Worm (Caenorhabditis elegans): Measurements from ENCODE around the gene cul-2.

cul-2 gene

ce11 chrIII:13669519-13669918 lies 17.6 kb upstream of the cul-2 start:
- TF ChIP-seq tab-1 (GFP tag; IDR thresholded peaks at IDR 0.05) (no peak), klf-2 (GFP tag; conservative IDR thresholded peaks at IDR 0.05) (no peak), flt-1 (GFP tag; IDR thresholded peaks at IDR 0.05) (no peak), med-1 (GFP tag; optimal IDR thresholded peaks at IDR 0.05; ENCODE audit: insufficient read depth) (no peak), ztf-29 (GFP tag; IDR thresholded peaks at IDR 0.05) (no peak), ref-1 (GFP tag; conservative IDR thresholded peaks at IDR 0.05) (no peak), T22C8.4 (GFP tag; IDR thresholded peaks at IDR 0.05) (no peak), cog-1 (tag; optimal IDR thresholded peaks at IDR 0.05) (no peak), ztf-23 (GFP tag; IDR thresholded peaks at IDR 0.05) (no peak)

ce11 chrIII:13672654-13673330 lies 14.3 kb upstream of the cul-2 start, which contains the start of gene aqp-11:
Gene aqp-11 (plus strand): TSS chrIII:13673280.
- TF ChIP-seq flt-1 (GFP tag; IDR thresholded peaks at IDR 0.05) = no peak
- TF ChIP-seq ztf-29 (GFP tag; IDR thresholded peaks at IDR 0.05) = no peak
- TF ChIP-seq tab-1 (GFP tag; IDR thresholded peaks at IDR 0.05) = no peak
- no peak for TF ChIP-seq ztf-23 (GFP tag; IDR thresholded peaks at IDR 0.05)
- no peak for TF ChIP-seq T22C8.4 (GFP tag; IDR thresholded peaks at IDR 0.05)
- TF ChIP-seq cog-1 (tag; optimal IDR thresholded peaks at IDR 0.05) = no peak
- no peak for TF ChIP-seq ref-1 (GFP tag; conservative IDR thresholded peaks at IDR 0.05)
- TF ChIP-seq med-1 (GFP tag; optimal IDR thresholded peaks at IDR 0.05; ENCODE audit: insufficient read depth) = no peak
- no peak for TF ChIP-seq klf-2 (GFP tag; conservative IDR thresholded peaks at IDR 0.05)

ce11 chrIII:13678761-13679495 lies 8.1 kb upstream of the cul-2 start, which contains the start of gene sid-2:
Gene sid-2 (plus strand): TSS chrIII:13679445.
- TF ChIP-seq klf-2 (GFP tag; conservative IDR thresholded peaks at IDR 0.05) = no peak

- no peak for TF ChIP-seq cog-1 (tag; optimal IDR thresholded peaks at IDR 0.05)
- TF ChIP-seq ref-1 (GFP tag; conservative IDR thresholded peaks at IDR 0.05) = no peak
- TF ChIP-seq flt-1 (GFP tag; IDR thresholded peaks at IDR 0.05) = no peak
- TF ChIP-seq ztf-29 (GFP tag; IDR thresholded peaks at IDR 0.05) = no peak
- TF ChIP-seq med-1 (GFP tag; optimal IDR thresholded peaks at IDR 0.05; ENCODE audit: insufficient read depth) = no peak
- no peak for TF ChIP-seq T22C8.4 (GFP tag; IDR thresholded peaks at IDR 0.05)
- TF ChIP-seq ztf-23 (GFP tag; IDR thresholded peaks at IDR 0.05) = no peak
Observed at ce11 chrIII:13682019-13682418, 5.0 kb upstream of the cul-2 start.

DNA sequence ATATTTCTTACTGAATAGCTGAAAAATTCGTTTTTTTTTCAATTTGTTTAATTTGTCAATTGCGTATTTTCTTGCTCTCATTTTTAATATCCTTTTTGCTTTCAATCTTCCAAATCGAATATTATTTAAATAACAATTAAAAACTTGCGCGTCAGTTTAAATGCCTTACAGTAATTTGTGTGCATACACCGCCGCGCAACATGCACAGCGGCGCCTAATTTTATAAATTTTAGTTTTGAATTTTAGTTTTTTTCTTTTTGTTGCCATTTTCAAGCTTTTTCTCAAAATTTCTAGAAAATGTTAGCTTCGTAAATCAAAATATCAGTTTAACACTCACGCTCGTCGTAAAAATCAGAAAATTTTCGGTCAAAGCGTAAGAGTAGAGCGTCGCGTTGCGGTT lies 3.8 kb upstream of the cul-2 start:
- TF ChIP-seq tab-1 (GFP tag; IDR thresholded peaks at IDR 0.05) (no peak), ref-1 (GFP tag; conservative IDR thresholded peaks at IDR 0.05) (no peak), klf-2 (GFP tag; conservative IDR thresholded peaks at IDR 0.05) (no peak), T22C8.4 (GFP tag; IDR thresholded peaks at IDR 0.05) (no peak), med-1 (GFP tag; optimal IDR thresholded peaks at IDR 0.05; ENCODE audit: insufficient read depth) (no peak), ztf-29 (GFP tag; IDR thresholded peaks at IDR 0.05) (no peak), flt-1 (GFP tag; IDR thresholded peaks at IDR 0.05) (no peak), ztf-23 (GFP tag; IDR thresholded peaks at IDR 0.05) (no peak), cog-1 (tag; optimal IDR thresholded peaks at IDR 0.05) (no peak)

DNA sequence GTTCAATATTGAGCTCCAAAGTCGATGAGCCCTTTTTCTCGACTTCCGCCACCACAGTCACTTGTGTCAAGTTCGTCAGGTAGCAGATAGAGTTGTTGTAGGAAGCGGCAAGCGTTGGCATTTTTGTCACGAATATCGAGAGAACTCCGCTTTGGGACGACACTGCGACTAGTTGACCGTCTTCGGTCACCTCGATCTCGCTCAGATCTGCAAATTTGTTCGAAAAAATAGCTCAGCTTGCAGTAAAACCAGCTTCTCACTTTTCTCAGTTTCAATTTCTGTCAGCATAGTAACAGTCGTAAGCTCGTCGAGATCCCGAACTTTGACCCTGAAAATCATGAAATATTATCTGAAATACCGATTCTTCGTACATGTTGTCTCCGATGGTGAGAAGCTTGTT lies 2.8 kb upstream of the cul-2 start:
- TF ChIP-seq tab-1 (GFP tag; IDR thresholded peaks at IDR 0.05) (no peak), klf-2 (GFP tag; conservative IDR thresholded peaks at IDR 0.05) (no peak), ztf-29 (GFP tag; IDR thresholded peaks at IDR 0.05) (no peak), ztf-23 (GFP tag; IDR thresholded peaks at IDR 0.05) (no peak), ref-1 (GFP tag; conservative IDR thresholded peaks at IDR 0.05) (no peak), flt-1 (GFP tag; IDR thresholded peaks at IDR 0.05) (no peak), T22C8.4 (GFP tag; IDR thresholded peaks at IDR 0.05) (no peak), med-1 (GFP tag; optimal IDR thresholded peaks at IDR 0.05; ENCODE audit: insufficient read depth) (no peak), cog-1 (tag; optimal IDR thresholded peaks at IDR 0.05) (no peak)

DNA sequence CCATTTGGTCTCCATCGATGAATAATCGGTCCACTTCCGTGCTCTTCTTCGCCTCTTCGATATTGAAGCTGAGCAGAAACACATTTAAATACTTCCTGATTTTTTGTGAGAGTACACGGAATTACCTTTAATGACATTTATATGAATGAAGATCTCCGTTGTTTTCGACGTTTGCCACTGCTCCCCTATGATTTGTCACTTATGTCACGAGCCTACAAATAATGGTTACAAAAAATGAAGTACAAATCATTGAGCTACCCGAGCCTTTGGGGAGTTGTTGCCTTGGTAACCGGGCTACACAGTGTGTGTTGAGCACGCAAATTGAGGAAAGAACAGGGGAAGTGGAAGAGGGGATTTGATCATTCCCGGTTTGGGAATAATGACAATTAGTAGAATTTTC lies 760 bp upstream of the cul-2 start, which contains the start of gene dyf-2:
dyf-2 (minus strand) TSS at position 137 of the 400 bp plus-strand sequence.
- no peak for TF ChIP-seq ztf-29 (GFP tag; IDR thresholded peaks at IDR 0.05)
- TF ChIP-seq ztf-23 (GFP tag; IDR thresholded peaks at IDR 0.05) = no peak
- TF ChIP-seq tab-1 (GFP tag; IDR thresholded peaks at IDR 0.05) = no peak
- TF ChIP-seq flt-1 (GFP tag; IDR thresholded peaks at IDR 0.05) = no peak
- TF ChIP-seq cog-1 (tag; optimal IDR thresholded peaks at IDR 0.05) = no peak
- no peak for TF ChIP-seq ref-1 (GFP tag; conservative IDR thresholded peaks at IDR 0.05)
- no peak for TF ChIP-seq med-1 (GFP tag; optimal IDR thresholded peaks at IDR 0.05; ENCODE audit: insufficient read depth)
- no peak for TF ChIP-seq klf-2 (GFP tag; conservative IDR thresholded peaks at IDR 0.05)
- TF ChIP-seq T22C8.4 (GFP tag; IDR thresholded peaks at IDR 0.05) = no peak

ce11 chrIII:13692555-13692954 lies 5.5 kb downstream of the cul-2 start, which contains the start of gene cyn-2:
Gene cyn-2 (plus strand): TSS chrIII:13692668.
- no peak for TF ChIP-seq ztf-29 (GFP tag; IDR thresholded peaks at IDR 0.05)
- TF ChIP-seq T22C8.4 (GFP tag; IDR thresholded peaks at IDR 0.05) = peak; percentile 16; the same call in 1 of the 2 replicates

ce11 chrIII:13693187-13693586 lies 6.1 kb downstream of the cul-2 start:
- TF ChIP-seq flt-1 (GFP tag; IDR thresholded peaks at IDR 0.05) (no peak), T22C8.4 (GFP tag; IDR thresholded peaks at IDR 0.05) (peak; percentile 47; the same call in 1 of the 2 replicates)

DNA sequence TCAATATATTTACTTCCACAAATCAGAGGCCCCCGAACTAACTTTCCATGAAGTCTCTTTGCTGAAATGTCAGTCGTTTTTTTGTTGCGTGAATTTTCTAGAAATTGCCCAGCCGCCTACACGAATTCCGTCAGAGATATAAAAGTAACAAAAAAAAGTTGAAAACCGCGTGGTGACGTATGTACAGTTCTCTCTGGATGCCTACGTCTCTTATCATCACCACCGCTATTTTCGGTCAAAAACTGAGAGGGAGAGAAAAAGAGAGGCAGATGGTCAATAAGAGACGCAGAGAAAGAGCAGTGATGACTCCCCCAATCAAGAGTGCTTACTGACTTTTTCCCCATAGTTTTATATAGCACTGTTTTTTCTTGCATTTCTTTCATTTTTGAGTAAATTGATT lies 7.0 kb downstream of the cul-2 start:
- TF ChIP-seq flt-1 (GFP tag; IDR thresholded peaks at IDR 0.05) = no peak
- no peak for TF ChIP-seq T22C8.4 (GFP tag; IDR thresholded peaks at IDR 0.05)
- no peak for TF ChIP-seq med-1 (GFP tag; optimal IDR thresholded peaks at IDR 0.05; ENCODE audit: insufficient read depth)
- no peak for TF ChIP-seq ztf-23 (GFP tag; IDR thresholded peaks at IDR 0.05)
- no peak for TF ChIP-seq cog-1 (tag; optimal IDR thresholded peaks at IDR 0.05)
- no peak for TF ChIP-seq tab-1 (GFP tag; IDR thresholded peaks at IDR 0.05)
- no peak for TF ChIP-seq klf-2 (GFP tag; conservative IDR thresholded peaks at IDR 0.05)
- TF ChIP-seq ztf-29 (GFP tag; IDR thresholded peaks at IDR 0.05) = no peak
- TF ChIP-seq ref-1 (GFP tag; conservative IDR thresholded peaks at IDR 0.05) = no peak
